Worm (Caenorhabditis elegans): ENCODE data around the gene spl-1.
A peak's percentile ranks its signal among the peaks of the same experiment; 100 is the strongest.

Gene spl-1

ce11 chrIV:386576-386975 lies 3.6 kb upstream of the spl-1 start, which contains the start of gene T07A9.14 (continued):
- no peak for TF ChIP-seq rec-8 (tag; optimal IDR thresholded peaks at IDR 0.05)
- TF ChIP-seq ama-1 (optimal IDR thresholded peaks at IDR 0.05), result no peak
- peak in 1 of 2 experiments; percentile 56 for TF ChIP-seq ama-1 (GFP tag; optimal IDR thresholded peaks at IDR 0.05)
- no peak for TF ChIP-seq lsl-1 (GFP tag; optimal IDR thresholded peaks at IDR 0.05)
- TF ChIP-seq mxl-1 (tag; optimal IDR thresholded peaks at IDR 0.05), result peak; percentile 20
- TF ChIP-seq sptf-2 (GFP tag; optimal IDR thresholded peaks at IDR 0.05), result no peak
- no peak for TF ChIP-seq Y53F4B.3 (GFP tag; IDR thresholded peaks at IDR 0.05)
- TF ChIP-seq lin-54 (GFP tag; optimal IDR thresholded peaks at IDR 0.05), result peak; percentile 64
- no peak for TF ChIP-seq fkh-3 (tag; optimal IDR thresholded peaks at IDR 0.05)
- no peak for TF ChIP-seq nhr-179 (tag; optimal IDR thresholded peaks at IDR 0.05)
- TF ChIP-seq F57C9.4 (tag; optimal IDR thresholded peaks at IDR 0.05), result no peak
- no peak for TF ChIP-seq B0019.2 (GFP tag; conservative IDR thresholded peaks at IDR 0.05)
- no peak for TF ChIP-seq Y95B8A.8 (GFP tag; IDR thresholded peaks at IDR 0.05)
- TF ChIP-seq snpc-4 (GFP tag; optimal IDR thresholded peaks at IDR 0.05), result no peak
- TF ChIP-seq snpc-4 (tag; optimal IDR thresholded peaks at IDR 0.05), result peak in 2 of 4 experiments; percentile 2 to 29
- no peak for TF ChIP-seq egl-44 (GFP tag; IDR thresholded peaks at IDR 0.05)
- TF ChIP-seq let-526 (GFP tag; IDR thresholded peaks at IDR 0.05), result no peak
- TF ChIP-seq zim-3 (tag; optimal IDR thresholded peaks at IDR 0.05), result no peak
- TF ChIP-seq rcor-1 (GFP tag; IDR thresholded peaks at IDR 0.05), result peak; percentile 43; the same call in 1 of the 2 replicates
- TF ChIP-seq xnd-1 (tag; optimal IDR thresholded peaks at IDR 0.05), result no peak
- peak; percentile 27 for TF ChIP-seq tlf-1 (GFP tag; optimal IDR thresholded peaks at IDR 0.05)
- peak; percentile 37; the same call in 1 of the 2 replicates for TF ChIP-seq hmg-1.2 (GFP tag; IDR thresholded peaks at IDR 0.05)
- no peak for TF ChIP-seq madf-10 (tag; optimal IDR thresholded peaks at IDR 0.05)
- TF ChIP-seq F23B12.7 (tag; optimal IDR thresholded peaks at IDR 0.05; ENCODE audit: insufficient read depth), result no peak
- no peak for TF ChIP-seq unc-62 (GFP tag; optimal IDR thresholded peaks at IDR 0.05)
- TF ChIP-seq B0336.3 (GFP tag; IDR thresholded peaks at IDR 0.05), result peak; percentile 64; the same call in 1 of the 2 replicates
- no peak for TF ChIP-seq dpff-1 (tag; optimal IDR thresholded peaks at IDR 0.05)
- peak; percentile 9 for TF ChIP-seq him-1 (tag; optimal IDR thresholded peaks at IDR 0.05)
- peak; percentile 64; the same call in 1 of the 2 replicates for TF ChIP-seq cebp-2 (GFP tag; IDR thresholded peaks at IDR 0.05)
- peak; percentile 25 for TF ChIP-seq F33H1.4 (GFP tag; IDR thresholded peaks at IDR 0.05)
- no peak for TF ChIP-seq ceh-91 (GFP tag; IDR thresholded peaks at IDR 0.05)
- TF ChIP-seq efl-1 (GFP tag; optimal IDR thresholded peaks at IDR 0.05), result no peak
- TF ChIP-seq hsf-1 (GFP tag; IDR thresholded peaks at IDR 0.05), result peak; percentile 67; the same call in 1 of the 2 replicates
- no peak for TF ChIP-seq egl-18 (GFP tag; IDR thresholded peaks at IDR 0.05)
- no peak for TF ChIP-seq F55B11.4 (tag; optimal IDR thresholded peaks at IDR 0.05; ENCODE audit: borderline replicate concordance, insufficient read depth)
- 0 out of 2 replicates have a peak, but pooled peaks have one; percentile 8 for TF ChIP-seq nfya-2 (GFP tag; IDR thresholded peaks at IDR 0.05)
- TF ChIP-seq F39B2.1 (GFP tag; IDR thresholded peaks at IDR 0.05), result no peak
- no peak for TF ChIP-seq ztf-6 (GFP tag; IDR thresholded peaks at IDR 0.05)
- no peak for TF ChIP-seq nhr-27 (tag; optimal IDR thresholded peaks at IDR 0.05)
- peak; percentile 52 for TF ChIP-seq F49E8.2 (tag; optimal IDR thresholded peaks at IDR 0.05; ENCODE audit: insufficient read depth)
- TF ChIP-seq ZK185.1 (tag; optimal IDR thresholded peaks at IDR 0.05; ENCODE audit: poor library complexity, severe bottlenecking), result no peak
- TF ChIP-seq somi-1 (GFP tag; optimal IDR thresholded peaks at IDR 0.05), result no peak
- no peak for TF ChIP-seq ztf-28 (GFP tag; IDR thresholded peaks at IDR 0.05)
- no peak for TF ChIP-seq hmg-20 (GFP tag; IDR thresholded peaks at IDR 0.05)
- TF ChIP-seq attf-5 (GFP tag; optimal IDR thresholded peaks at IDR 0.05), result no peak
- no peak for TF ChIP-seq die-1 (tag; optimal IDR thresholded peaks at IDR 0.05)
- TF ChIP-seq T26A5.8 (tag; optimal IDR thresholded peaks at IDR 0.05), result no peak
- no peak for TF ChIP-seq akir-1 (GFP tag; optimal IDR thresholded peaks at IDR 0.05)
- no peak for TF ChIP-seq F22D6.2 (tag; optimal IDR thresholded peaks at IDR 0.05)
- no peak for TF ChIP-seq egrh-3 (GFP tag; IDR thresholded peaks at IDR 0.05)

Measured in whole organism, young adult.